Worm (Caenorhabditis elegans): ENCODE results near the gene gly-11.

ce11 chrIII:12186111-12186510, 9.1 kb upstream of the gly-11 start, which contains the start of gene lury-1:
- TF ChIP-seq W03F9.2 (tag; optimal IDR thresholded peaks at IDR 0.05) = no peak
- TF ChIP-seq him-1 (tag; optimal IDR thresholded peaks at IDR 0.05) = no peak
